Worm (Caenorhabditis elegans) whole organism, young adult: ENCODE results near the gene C17H12.3.
A peak's percentile ranks its signal among the peaks of the same experiment; 100 is the strongest.

Experiments used
- B0019.2 ChIP-seq: fragments of 200-800 bp; sonication (Bioruptor generic); conservative IDR thresholded peaks from 2 replicates; pipeline ENCODE4 v1.3.6; 2022; ENCODE audit warnings: missing genetic modification reagents, missing genetic modification characterization, missing compliant biosample characterization
- C06A6.2 ChIP-seq: fragments of 200-800 bp; sonication (Bioruptor generic); conservative IDR thresholded peaks from 2 replicates; pipeline ENCODE4 v1.3.6; 2022; ENCODE audit warnings: missing genetic modification characterization, missing compliant biosample characterization
- F22D6.2 ChIP-seq: sonication (generic microtip); optimal IDR thresholded peaks from 2 replicates; lab custom pipeline; 2016; ENCODE audit warnings: mild to moderate bottlenecking, missing genetic modification characterization, missing compliant biosample characterization
- F52B5.7 ChIP-seq: sonication (generic microtip); optimal IDR thresholded peaks from 2 replicates; lab custom pipeline; 2016; ENCODE audit warnings: mild to moderate bottlenecking, missing genetic modification characterization, missing compliant biosample characterization
- F55B11.4 ChIP-seq: sonication (generic microtip); optimal IDR thresholded peaks from 2 replicates; lab custom pipeline; 2016; ENCODE audit warnings: missing compliant biosample characterization, missing genetic modification characterization, borderline replicate concordance; ENCODE audit not compliant: insufficient read depth
- T07F8.4 ChIP-seq: sonication (generic microtip); optimal IDR thresholded peaks from 2 replicates; lab custom pipeline; 2016; ENCODE audit warnings: mild to moderate bottlenecking, missing genetic modification characterization, moderate library complexity, missing compliant biosample characterization
- T26A5.8 ChIP-seq: sonication (generic microtip); optimal IDR thresholded peaks from 2 replicates; lab custom pipeline; 2016; ENCODE audit warnings: missing genetic modification characterization, missing compliant biosample characterization
- Y67H2A.10 ChIP-seq: fragments of 200-800 bp; sonication (Bioruptor generic); conservative IDR thresholded peaks from 2 replicates; pipeline ENCODE4 v1.3.6; 2022; ENCODE audit warnings: missing genetic modification reagents, missing genetic modification characterization, missing compliant biosample characterization
- Y95B8A.8 ChIP-seq: fragments of 200-800 bp; sonication (Bioruptor generic); IDR thresholded peaks from 2 replicates; pipeline ENCODE4 v1.3.6; 2022; ENCODE audit warnings: missing genetic modification reagents, missing genetic modification characterization, missing compliant biosample characterization
- ZK185.1 ChIP-seq: sonication (generic microtip); optimal IDR thresholded peaks from 2 replicates; lab custom pipeline; 2016; ENCODE audit warnings: mild to moderate bottlenecking, missing genetic modification characterization, missing compliant biosample characterization; ENCODE audit not compliant: poor library complexity, severe bottlenecking
- akir-1 ChIP-seq: fragments of 200-800 bp; sonication (Bioruptor generic); optimal IDR thresholded peaks from 2 replicates; lab custom pipeline; 2018; ENCODE audit warnings: mild to moderate bottlenecking, missing genetic modification characterization, moderate library complexity, missing compliant biosample characterization
- aptf-2 ChIP-seq: fragments of 200-800 bp; sonication (Bioruptor generic); conservative IDR thresholded peaks from 2 replicates; pipeline ENCODE4 v1.3.6; 2022; ENCODE audit warnings: missing genetic modification reagents, missing genetic modification characterization, missing compliant biosample characterization
- attf-3 ChIP-seq: fragments of 200-800 bp; sonication (Bioruptor generic); conservative IDR thresholded peaks from 2 replicates; pipeline ENCODE4 v1.3.6; 2022; ENCODE audit warnings: missing genetic modification reagents, missing genetic modification characterization, missing compliant biosample characterization
- attf-5 ChIP-seq: fragments of 200-800 bp; sonication (Bioruptor generic); optimal IDR thresholded peaks from 2 replicates; lab custom pipeline; 2018; ENCODE audit warnings: mild to moderate bottlenecking, missing genetic modification characterization, missing compliant biosample characterization
- bed-2 ChIP-seq: fragments of 200-800 bp; sonication (Bioruptor generic); IDR thresholded peaks from 2 replicates; pipeline ENCODE4 v1.3.6; 2022; ENCODE audit warnings: missing genetic modification reagents, missing genetic modification characterization, missing compliant biosample characterization
- ccch-3 ChIP-seq: fragments of 200-800 bp; sonication (Bioruptor generic); optimal IDR thresholded peaks from 2 replicates; lab custom pipeline; 2018; ENCODE audit warnings: mild to moderate bottlenecking, missing genetic modification characterization, missing compliant biosample characterization
- ceh-100 ChIP-seq: fragments of 200-800 bp; sonication (Bioruptor generic); IDR thresholded peaks from 2 replicates; pipeline ENCODE4 v1.3.6; 2022; ENCODE audit warnings: missing genetic modification reagents, missing genetic modification characterization, missing compliant biosample characterization
- ceh-40 ChIP-seq: fragments of 200-800 bp; sonication (Bioruptor generic); IDR thresholded peaks from 2 replicates; pipeline ENCODE4 v1.3.6; 2022; ENCODE audit warnings: missing genetic modification characterization, missing compliant biosample characterization
- ceh-58 ChIP-seq: fragments of 200-800 bp; sonication (Bioruptor generic); IDR thresholded peaks from 2 replicates; pipeline ENCODE4 v1.3.6; 2022; ENCODE audit warnings: missing genetic modification characterization, missing compliant biosample characterization
- ceh-91 ChIP-seq: fragments of 200-800 bp; sonication (Bioruptor generic); IDR thresholded peaks from 2 replicates; pipeline ENCODE4 v1.3.6; 2022; ENCODE audit warnings: missing genetic modification reagents, missing genetic modification characterization, missing compliant biosample characterization
- efl-1 ChIP-seq: fragments of 150-350 bp; optimal IDR thresholded peaks from 2 replicates; lab custom pipeline; 2014; ENCODE audit warnings: missing biosample characterization, missing genetic modification reagents, missing genetic modification characterization
- egl-44 ChIP-seq: fragments of 200-800 bp; sonication (Bioruptor generic); IDR thresholded peaks from 2 replicates; pipeline ENCODE4 v1.3.6; 2022; ENCODE audit warnings: missing genetic modification reagents, missing genetic modification characterization, missing compliant biosample characterization
- egrh-3 ChIP-seq: fragments of 200-800 bp; sonication (Bioruptor generic); IDR thresholded peaks from 2 replicates; pipeline ENCODE4 v1.3.6; 2022; ENCODE audit warnings: missing genetic modification reagents, missing genetic modification characterization, missing compliant biosample characterization
- hlh-26 ChIP-seq: fragments of 200-800 bp; sonication (Bioruptor generic); conservative IDR thresholded peaks from 2 replicates; pipeline ENCODE4 v1.3.6; 2022; ENCODE audit warnings: missing genetic modification reagents, missing genetic modification characterization, missing compliant biosample characterization
- hmg-20 ChIP-seq: fragments of 200-800 bp; sonication (Bioruptor generic); IDR thresholded peaks from 2 replicates; pipeline ENCODE4 v1.3.6; 2022; ENCODE audit warnings: missing genetic modification reagents, missing genetic modification characterization, missing compliant biosample characterization
- hsf-1 ChIP-seq: fragments of 200-800 bp; sonication (Bioruptor generic); IDR thresholded peaks from 2 replicates; pipeline ENCODE4 v1.3.6; 2022; ENCODE audit warnings: missing genetic modification reagents, missing genetic modification characterization, missing compliant biosample characterization
- let-607 ChIP-seq, 2 experiments: fragments of 200-800 bp in 1 of 2; sonication (Bioruptor generic) in 1 of 2; sonication (generic microtip) in 1 of 2; optimal IDR thresholded peaks; 2 replicates each; lab custom pipeline; 2016 to 2018; ENCODE audit warnings: mild to moderate bottlenecking in 2 of 2, missing compliant biosample characterization in 2 of 2, missing genetic modification characterization in 2 of 2, moderate library complexity in 2 of 2, missing genotype in 1 of 2
- lin-35 ChIP-seq, 3 experiments: fragments of 150-350 bp in 2 of 3; sonication (generic microtip) in 1 of 3; optimal IDR thresholded peaks; 2 replicates each; lab custom pipeline; 2014 to 2018; ENCODE audit warnings: missing biosample characterization in 3 of 3, missing genetic modification characterization in 3 of 3, missing genetic modification reagents in 3 of 3
- lsl-1 ChIP-seq: fragments of 200-800 bp; sonication (Bioruptor generic); optimal IDR thresholded peaks from 2 replicates; lab custom pipeline; 2018; ENCODE audit warnings: mild to moderate bottlenecking, missing genetic modification characterization, moderate library complexity, missing compliant biosample characterization
- madf-10 ChIP-seq: sonication (generic microtip); optimal IDR thresholded peaks from 2 replicates; lab custom pipeline; 2016; ENCODE audit warnings: mild to moderate bottlenecking, missing genetic modification characterization, missing compliant biosample characterization
- madf-3 ChIP-seq: fragments of 200-800 bp; sonication (Bioruptor generic); IDR thresholded peaks from 2 replicates; pipeline ENCODE4 v1.3.6; 2022; ENCODE audit warnings: missing genetic modification reagents, missing genetic modification characterization, missing compliant biosample characterization
- mel-28 ChIP-seq: sonication (generic microtip); optimal IDR thresholded peaks from 2 replicates; lab custom pipeline; 2016; ENCODE audit warnings: borderline replicate concordance, mild to moderate bottlenecking, missing genetic modification characterization, missing compliant biosample characterization
- mxl-1 ChIP-seq: sonication (generic microtip); optimal IDR thresholded peaks from 2 replicates; lab custom pipeline; 2016; ENCODE audit warnings: missing genetic modification characterization, missing compliant biosample characterization
- nhr-179 ChIP-seq: sonication (generic microtip); optimal IDR thresholded peaks from 2 replicates; lab custom pipeline; 2016; ENCODE audit warnings: mild to moderate bottlenecking, missing genetic modification characterization, missing compliant biosample characterization
- nhr-27 ChIP-seq: fragments of 200-800 bp; sonication (Bioruptor generic); optimal IDR thresholded peaks from 2 replicates; lab custom pipeline; 2018; ENCODE audit warnings: mild to moderate bottlenecking, missing genetic modification characterization, moderate library complexity, missing compliant biosample characterization
- nhr-80 ChIP-seq: sonication (generic microtip); optimal IDR thresholded peaks from 2 replicates; lab custom pipeline; 2016; ENCODE audit warnings: missing genetic modification characterization, missing compliant biosample characterization
- pbrm-1 ChIP-seq: fragments of 200-800 bp; sonication (Bioruptor generic); IDR thresholded peaks from 2 replicates; pipeline ENCODE4 v1.3.6; 2022; ENCODE audit warnings: missing genetic modification reagents, missing genetic modification characterization, missing compliant biosample characterization
- pha-4 ChIP-seq: fragments of 150-350 bp; sonication (generic microtip); optimal IDR thresholded peaks from 2 replicates; lab custom pipeline; 2014; ENCODE audit warnings: missing biosample characterization, missing genetic modification reagents, missing genetic modification characterization
- repo-1 ChIP-seq: sonication (generic microtip); optimal IDR thresholded peaks from 2 replicates; lab custom pipeline; 2017; ENCODE audit warnings: mild to moderate bottlenecking, missing genetic modification characterization, missing compliant biosample characterization
- rpc-1 ChIP-seq, 2 experiments: fragments of 150-350 bp in 1 of 2; sonication (generic microtip) in 1 of 2; optimal IDR thresholded peaks; 2 replicates each; lab custom pipeline; 2014 to 2018; ENCODE audit warnings: missing biosample characterization in 1 of 2, missing genetic modification characterization in 1 of 2, missing genetic modification reagents in 1 of 2, missing genotype in 1 of 2
- snpc-3.4 ChIP-seq: sonication (generic microtip); optimal IDR thresholded peaks from 2 replicates; lab custom pipeline; 2017; ENCODE audit warnings: missing genetic modification characterization, mild to moderate bottlenecking, missing compliant biosample characterization, antibody characterized with exemption, moderate library complexity, missing genotype, missing genetic modification reagents
- snpc-4 ChIP-seq, 5 experiments: fragments of 150-350 bp in 1 of 5; sonication (generic microtip) in 4 of 5; optimal IDR thresholded peaks; 2 replicates each; lab custom pipeline; 2014 to 2018; ENCODE audit warnings: missing genetic modification characterization in 5 of 5, missing biosample characterization in 3 of 5, antibody characterized with exemption in 2 of 5, mild to moderate bottlenecking in 2 of 5, missing compliant biosample characterization in 2 of 5, missing genotype in 2 of 5, moderate library complexity in 2 of 5, missing genetic modification reagents in 1 of 5
- tbp1 ChIP-seq: fragments of 200-800 bp; sonication (Bioruptor generic); optimal IDR thresholded peaks from 2 replicates; lab custom pipeline; 2018; ENCODE audit warnings: mild to moderate bottlenecking, missing genetic modification characterization, missing compliant biosample characterization
- xnd-1 ChIP-seq: sonication (generic microtip); optimal IDR thresholded peaks from 2 replicates; lab custom pipeline; 2016; ENCODE audit warnings: missing genotype, missing genetic modification reagents, missing genetic modification characterization, missing compliant biosample characterization
- zfh-2 ChIP-seq: fragments of 200-800 bp; sonication (Bioruptor generic); conservative IDR thresholded peaks from 2 replicates; pipeline ENCODE4 v1.3.6; 2022; ENCODE audit warnings: missing genetic modification reagents, missing genetic modification characterization, missing compliant biosample characterization
- ztf-18 ChIP-seq: sonication (generic microtip); optimal IDR thresholded peaks from 2 replicates; lab custom pipeline; 2016; ENCODE audit warnings: missing genotype, mild to moderate bottlenecking, missing genetic modification characterization, missing compliant biosample characterization
- ztf-28 ChIP-seq: fragments of 200-800 bp; sonication (Bioruptor generic); IDR thresholded peaks from 2 replicates; pipeline ENCODE4 v1.3.6; 2022; ENCODE audit warnings: missing genetic modification reagents, missing genetic modification characterization, missing compliant biosample characterization

The C17H12.3 gene

DNA sequence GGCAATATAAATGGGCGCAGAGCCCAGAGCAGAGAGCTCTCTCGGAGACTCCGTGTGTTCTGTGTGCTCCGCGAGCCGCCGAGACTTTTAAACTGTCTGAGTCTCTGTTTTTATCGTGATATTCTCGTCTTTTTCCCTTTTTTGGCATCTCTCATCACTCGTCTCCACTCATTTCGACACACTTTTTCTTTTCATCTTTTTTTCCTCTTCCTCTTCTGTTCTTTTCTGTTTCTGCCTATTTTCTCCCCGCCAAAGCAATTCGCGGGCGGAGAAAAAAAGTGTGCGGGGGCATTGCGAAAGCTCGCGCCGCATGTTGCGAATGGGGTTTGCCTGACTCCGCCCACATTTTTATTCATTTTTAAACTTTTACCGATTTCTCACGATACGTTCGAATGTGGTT, 39.1 kb downstream of the C17H12.3 start (continued):
- TF ChIP-seq nhr-80 (peak; percentile 85), ZK185.1 (peak; percentile 80), hsf-1 (GFP tag; lab: Robert Waterston, UW) (peak; percentile 87), hlh-26 (GFP tag; lab: Robert Waterston, UW) (no peak), lin-35 (GFP tag; optimal IDR thresholded peaks at IDR 0.05; lab: Kevin White, UChicago) (peak; percentile 40 to 92 (median 90)), pha-4 (no peak), F22D6.2 (peak; percentile 23), hmg-20 (GFP tag; lab: Robert Waterston, UW) (peak; percentile 87), B0019.2 (peak; percentile 87), F55B11.4 (tag; lab: Kevin White, UChicago) (no peak), egl-44 (peak; percentile 70; the same call in 1 of the 2 replicates), efl-1 (GFP tag; lab: Kevin White, UChicago) (peak; percentile 99), Y67H2A.10 (GFP tag; lab: Robert Waterston, UW) (peak; percentile 80), madf-10 (tag; lab: Kevin White, UChicago) (peak; percentile 83), Y95B8A.8 (GFP tag; lab: Robert Waterston, UW) (peak; percentile 93), ceh-58 (GFP tag; lab: Robert Waterston, UW) (no peak), ztf-18 (tag; lab: Kevin White, UChicago) (peak; percentile 74), C06A6.2 (peak; percentile 73), tbp1 (peak; percentile 75), nhr-27 (tag; lab: Kevin White, UChicago) (no peak), snpc-3.4 (peak; percentile 94), ztf-28 (GFP tag; lab: Robert Waterston, UW) (no peak), mel-28 (peak; percentile 44), xnd-1 (tag; lab: Kevin White, UChicago) (peak; percentile 96), snpc-4 (GFP tag; optimal IDR thresholded peaks at IDR 0.05; lab: Kevin White, UChicago) (peak; percentile 84), snpc-4 (tag; optimal IDR thresholded peaks at IDR 0.05; lab: Kevin White, UChicago) (peak; percentile 80 to 92 (median 85)), T26A5.8 (tag; lab: Kevin White, UChicago) (no peak), mxl-1 (tag; lab: Kevin White, UChicago) (no peak), akir-1 (GFP tag; lab: Kevin White, UChicago) (no peak), F52B5.7 (peak; percentile 52), egrh-3 (GFP tag; lab: Robert Waterston, UW) (peak; percentile 80), let-607 (tag; optimal IDR thresholded peaks at IDR 0.05; lab: Kevin White, UChicago) (peak in 1 of 2 experiments; percentile 67), repo-1 (tag; lab: Kevin White, UChicago) (peak; percentile 70), ceh-100 (GFP tag; lab: Robert Waterston, UW) (peak; percentile 84), ceh-91 (GFP tag; lab: Robert Waterston, UW) (peak; percentile 94), attf-3 (GFP tag; lab: Robert Waterston, UW) (peak; percentile 75), pbrm-1 (GFP tag; lab: Robert Waterston, UW) (peak; percentile 93), zfh-2 (GFP tag; lab: Robert Waterston, UW) (peak; percentile 95), ccch-3 (GFP tag; lab: Kevin White, UChicago) (no peak), attf-5 (peak; percentile 93), madf-3 (GFP tag; lab: Robert Waterston, UW) (peak; percentile 93), rpc-1 (optimal IDR thresholded peaks at IDR 0.05; lab: Kevin White, UChicago) (peak; percentile 37), rpc-1 (tag; optimal IDR thresholded peaks at IDR 0.05; lab: Kevin White, UChicago) (no peak), aptf-2 (0 out of 2 replicates have a peak, but pooled peaks have one; percentile 67), T07F8.4 (tag; lab: Kevin White, UChicago) (peak; percentile 43), bed-2 (GFP tag; lab: Robert Waterston, UW) (peak; percentile 66; the same call in 1 of the 2 replicates), ceh-40 (GFP tag; lab: Robert Waterston, UW) (0 out of 2 replicates have a peak, but pooled peaks have one; percentile 61), lsl-1 (peak; percentile 84), nhr-179 (tag; lab: Kevin White, UChicago) (no peak)
